Worm (Caenorhabditis elegans) whole organism, L1 larva: ENCODE results near the gene ZK1058.9.

Source experiments
- C16A3.4 ChIP-seq: fragments of 150-350 bp; optimal IDR thresholded peaks from 2 replicates; lab custom pipeline; 2014; ENCODE audit warnings: missing biosample characterization, missing genetic modification characterization
- F16B12.6 ChIP-seq: fragments of 150-350 bp; optimal IDR thresholded peaks from 2 replicates; lab custom pipeline; 2014; ENCODE audit warnings: missing biosample characterization, missing genetic modification characterization
- ceh-63 ChIP-seq: fragments of 200-800 bp; sonication (Bioruptor generic); optimal IDR thresholded peaks from 2 replicates; lab custom pipeline; 2018; ENCODE audit warnings: mild to moderate bottlenecking, missing genetic modification characterization, missing compliant biosample characterization
- ceh-8 ChIP-seq: fragments of 200-800 bp; sonication (Bioruptor generic); optimal IDR thresholded peaks from 2 replicates; lab custom pipeline; 2018; ENCODE audit warnings: mild to moderate bottlenecking, missing genetic modification characterization, moderate library complexity, missing compliant biosample characterization
- ceh-82 ChIP-seq, 3 experiments: fragments of 150-350 bp in 1 of 3; sonication (generic microtip) in 2 of 3; optimal IDR thresholded peaks; 2 replicates each; lab custom pipeline; 2014 to 2017; ENCODE audit warnings: missing biosample characterization in 3 of 3, missing genetic modification characterization in 3 of 3
- ceh-88 ChIP-seq: fragments of 200-800 bp; sonication (Bioruptor generic); IDR thresholded peaks from 2 replicates; pipeline ENCODE4 v1.3.6; 2022; ENCODE audit warnings: missing genetic modification characterization, missing compliant biosample characterization
- dpl-1 ChIP-seq, 3 experiments: fragments of 150-350 bp in 2 of 3; sonication (generic microtip) in 1 of 3; optimal IDR thresholded peaks; 2 replicates each; lab custom pipeline; 2014 to 2017; ENCODE audit warnings: missing biosample characterization in 3 of 3, missing genetic modification characterization in 3 of 3, missing genetic modification reagents in 3 of 3
- dsc-1 ChIP-seq: sonication (generic microtip); optimal IDR thresholded peaks from 2 replicates; lab custom pipeline; 2016; ENCODE audit warnings: mild to moderate bottlenecking, missing genetic modification characterization, missing compliant biosample characterization
- efl-1 ChIP-seq, 4 experiments: fragments of 150-350 bp; optimal IDR thresholded peaks in 3 of 4; peaks in 1 of 4; 1 replicate in 1 of 4; 2 replicates in 3 of 4; lab custom pipeline; 2014; ENCODE audit warnings: missing biosample characterization in 2 of 4, missing genetic modification characterization in 2 of 4, missing genetic modification reagents in 2 of 4
- egl-13 ChIP-seq: sonication (generic microtip); optimal IDR thresholded peaks from 2 replicates; lab custom pipeline; 2016; ENCODE audit warnings: missing genotype, missing genetic modification reagents, missing genetic modification characterization, missing compliant biosample characterization
- egl-27 ChIP-seq, 2 experiments: fragments of 150-350 bp in 1 of 2; sonication (generic microtip); optimal IDR thresholded peaks; 3 replicates each; lab custom pipeline; 2017 to 2018; ENCODE audit warnings: missing biosample characterization in 2 of 2, missing genetic modification characterization in 2 of 2, missing genetic modification reagents in 2 of 2
- elt-2 ChIP-seq: sonication (generic microtip); optimal IDR thresholded peaks from 2 replicates; lab custom pipeline; 2016; ENCODE audit warnings: missing genetic modification characterization, mild to moderate bottlenecking, inconsistent platforms, missing compliant biosample characterization, missing genetic modification reagents
- fkh-10 ChIP-seq: sonication (generic microtip); optimal IDR thresholded peaks from 2 replicates; lab custom pipeline; 2017; ENCODE audit warnings: missing biosample characterization, missing genetic modification reagents, missing genetic modification characterization
- hlh-17 ChIP-seq: fragments of 200-800 bp; sonication (Bioruptor generic); optimal IDR thresholded peaks from 2 replicates; lab custom pipeline; 2018; ENCODE audit warnings: missing genetic modification characterization, mild to moderate bottlenecking, missing compliant biosample characterization, moderate library complexity, borderline replicate concordance
- isw-1 ChIP-seq: fragments of 200-800 bp; sonication (Bioruptor generic); IDR thresholded peaks from 2 replicates; pipeline ENCODE4 v1.3.6; 2022; ENCODE audit warnings: missing genetic modification characterization, missing compliant biosample characterization
- lin-14 ChIP-seq: fragments of 200-800 bp; sonication (Bioruptor generic); optimal IDR thresholded peaks from 2 replicates; lab custom pipeline; 2018; ENCODE audit warnings: mild to moderate bottlenecking, missing genetic modification characterization, moderate library complexity, missing compliant biosample characterization
- lin-35 ChIP-seq, 2 experiments: fragments of 150-350 bp; optimal IDR thresholded peaks; 2 replicates each; lab custom pipeline; 2014; ENCODE audit warnings: missing biosample characterization in 2 of 2, missing genetic modification characterization in 2 of 2, missing genetic modification reagents in 2 of 2
- lsy-2 ChIP-seq, 2 experiments: fragments of 150-350 bp; optimal IDR thresholded peaks; 2 replicates each; lab custom pipeline; 2014; ENCODE audit warnings: missing biosample characterization in 2 of 2, missing genetic modification characterization in 2 of 2
- mab-9 ChIP-seq: fragments of 200-800 bp; sonication (Bioruptor generic); IDR thresholded peaks from 2 replicates; pipeline ENCODE4 v1.3.6; 2022; ENCODE audit warnings: missing genetic modification reagents, missing genetic modification characterization, missing compliant biosample characterization
- mep-1 ChIP-seq: fragments of 150-350 bp; optimal IDR thresholded peaks from 2 replicates; lab custom pipeline; 2014; ENCODE audit warnings: missing biosample characterization, missing genetic modification characterization
- nhr-11 ChIP-seq: fragments of 150-350 bp; optimal IDR thresholded peaks from 2 replicates; lab custom pipeline; 2014; ENCODE audit warnings: missing biosample characterization, missing genetic modification characterization
- nhr-19 ChIP-seq: fragments of 200-800 bp; sonication (Bioruptor generic); conservative IDR thresholded peaks from 2 replicates; pipeline ENCODE4 v1.3.6; 2022; ENCODE audit warnings: missing genetic modification characterization, missing compliant biosample characterization
- nhr-47 ChIP-seq: sonication (generic microtip); optimal IDR thresholded peaks from 2 replicates; lab custom pipeline; 2016; ENCODE audit warnings: mild to moderate bottlenecking, missing genetic modification characterization, moderate library complexity, missing compliant biosample characterization
- nhr-71 ChIP-seq: sonication (generic microtip); optimal IDR thresholded peaks from 2 replicates; lab custom pipeline; 2016; ENCODE audit warnings: mild to moderate bottlenecking, missing genetic modification characterization, moderate library complexity, missing compliant biosample characterization
- rnt-1 ChIP-seq: sonication (generic microtip); optimal IDR thresholded peaks from 2 replicates; lab custom pipeline; 2016; ENCODE audit warnings: mild to moderate bottlenecking, missing genetic modification characterization, moderate library complexity, missing compliant biosample characterization
- skn-1 ChIP-seq: fragments of 150-350 bp; optimal IDR thresholded peaks from 2 replicates; lab custom pipeline; 2014; ENCODE audit warnings: missing biosample characterization, missing genetic modification characterization
- snu-23 ChIP-seq: sonication (generic microtip); optimal IDR thresholded peaks from 2 replicates; lab custom pipeline; 2016; ENCODE audit warnings: missing genetic modification characterization, missing compliant biosample characterization
- sox-4 ChIP-seq: sonication (generic microtip); optimal IDR thresholded peaks from 2 replicates; lab custom pipeline; 2016; ENCODE audit warnings: missing genetic modification characterization, missing compliant biosample characterization
- swsn-7 ChIP-seq: sonication (generic microtip); optimal IDR thresholded peaks from 2 replicates; lab custom pipeline; 2016; ENCODE audit warnings: missing genetic modification characterization, missing compliant biosample characterization
- unc-62 ChIP-seq: fragments of 150-350 bp; optimal IDR thresholded peaks from 2 replicates; lab custom pipeline; 2014; ENCODE audit warnings: missing biosample characterization, missing genetic modification reagents, missing genetic modification characterization
- unc-86 ChIP-seq: sonication (generic microtip); optimal IDR thresholded peaks from 2 replicates; lab custom pipeline; 2016; ENCODE audit warnings: missing genetic modification characterization, missing compliant biosample characterization
- unc-98 ChIP-seq: fragments of 200-800 bp; sonication (Bioruptor generic); IDR thresholded peaks from 2 replicates; pipeline ENCODE4 v1.3.6; 2022; ENCODE audit warnings: missing genetic modification characterization, missing compliant biosample characterization
- xbp-1 ChIP-seq: sonication (generic microtip); optimal IDR thresholded peaks from 2 replicates; lab custom pipeline; 2016; ENCODE audit warnings: missing genetic modification characterization, missing compliant biosample characterization

The ZK1058.9 gene

DNA sequence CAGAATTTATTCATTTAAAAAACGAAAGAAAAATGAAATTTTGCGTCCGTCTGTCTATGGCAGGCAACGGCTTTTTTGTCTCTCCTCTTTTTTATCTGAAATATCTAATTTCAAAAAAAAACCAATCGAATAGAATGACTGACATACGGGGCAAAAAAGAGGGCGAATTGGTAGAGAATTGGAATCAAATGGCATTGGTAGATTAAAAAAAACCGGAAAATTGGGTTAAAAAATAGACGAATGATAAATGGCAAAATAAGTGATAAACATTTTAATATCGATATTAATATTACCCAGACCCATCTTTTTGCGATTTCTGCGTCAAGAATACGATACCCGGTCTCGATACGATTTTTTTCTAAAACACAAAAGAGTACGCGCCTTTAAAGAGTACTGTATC is 24.5 kb downstream of the ZK1058.9 start, which contains the start of gene tir-1:
Gene tir-1 (minus strand): TSS at position 101 of the 400 bp plus-strand sequence.
- no peak for TF ChIP-seq isw-1 (GFP tag; lab: Robert Waterston, UW)

DNA sequence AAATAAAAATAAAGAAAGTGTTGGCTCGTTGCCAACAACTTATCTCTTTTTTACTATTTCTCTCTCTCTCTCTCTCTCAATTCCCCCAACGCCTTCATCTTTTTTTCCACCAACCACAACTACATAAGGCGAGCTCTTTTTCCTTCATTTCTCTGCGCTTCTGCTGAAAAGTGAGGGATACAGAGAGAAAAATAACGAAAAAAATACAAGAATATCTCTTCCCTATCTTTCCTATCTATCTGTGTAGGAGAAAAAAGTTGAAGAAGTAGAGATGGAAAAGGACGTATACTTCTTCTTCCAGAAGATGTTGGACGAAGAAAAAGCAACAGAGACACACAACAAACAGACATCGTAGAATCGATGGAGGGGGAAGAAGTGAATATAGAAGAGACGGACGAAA is 27.2 kb downstream of the ZK1058.9 start:
- TF ChIP-seq ceh-63 (GFP tag; lab: Kevin White, UChicago): no peak
- TF ChIP-seq ceh-82 (tag; optimal IDR thresholded peaks at IDR 0.05; lab: Kevin White, UChicago): peak in 1 of 3 experiments; percentile 36
- peak; percentile 35 for TF ChIP-seq nhr-47 (tag; lab: Kevin White, UChicago)
- TF ChIP-seq dpl-1 (GFP tag; optimal IDR thresholded peaks at IDR 0.05; lab: Kevin White, UChicago): peak in 1 of 3 experiments; percentile 19
- TF ChIP-seq lin-35 (GFP tag; optimal IDR thresholded peaks at IDR 0.05; lab: Kevin White, UChicago): peak in 1 of 2 experiments; percentile 9
- TF ChIP-seq egl-27 (tag; optimal IDR thresholded peaks at IDR 0.05; lab: Kevin White, UChicago): no peak
- peak in 1 of 2 experiments; percentile 28 for TF ChIP-seq efl-1 (optimal IDR thresholded peaks at IDR 0.05; lab: Kevin White, UChicago)
- no peak for TF ChIP-seq efl-1 (GFP tag; optimal IDR thresholded peaks at IDR 0.05 in 1 of 2; lab: Kevin White, UChicago)
- TF ChIP-seq nhr-71 (tag; lab: Kevin White, UChicago): peak; percentile 49
- TF ChIP-seq isw-1 (GFP tag; lab: Robert Waterston, UW): peak; percentile 7; the same call in 1 of the 2 replicates
- TF ChIP-seq nhr-19 (GFP tag; lab: Robert Waterston, UW): no peak
- TF ChIP-seq snu-23 (GFP tag; lab: Kevin White, UChicago): peak; percentile 25
- TF ChIP-seq unc-86 (tag; lab: Kevin White, UChicago): no peak
- TF ChIP-seq unc-62 (GFP tag; lab: Kevin White, UChicago): no peak
- TF ChIP-seq swsn-7 (tag; lab: Kevin White, UChicago): no peak
- peak; percentile 59 for TF ChIP-seq mep-1 (tag; lab: Kevin White, UChicago)
- no peak for TF ChIP-seq rnt-1 (tag; lab: Kevin White, UChicago)
- TF ChIP-seq fkh-10 (GFP tag; lab: Kevin White, UChicago): peak; percentile 7
- peak; percentile 88 for TF ChIP-seq lin-14 (GFP tag; lab: Kevin White, UChicago)
- TF ChIP-seq ceh-8: no peak
- TF ChIP-seq dsc-1: no peak
- TF ChIP-seq F16B12.6 (tag; lab: Kevin White, UChicago): no peak
- peak; percentile 3 for TF ChIP-seq egl-13 (tag; lab: Kevin White, UChicago)
- TF ChIP-seq lsy-2 (tag; optimal IDR thresholded peaks at IDR 0.05; lab: Kevin White, UChicago): peak; percentile 29 to 59

DNA sequence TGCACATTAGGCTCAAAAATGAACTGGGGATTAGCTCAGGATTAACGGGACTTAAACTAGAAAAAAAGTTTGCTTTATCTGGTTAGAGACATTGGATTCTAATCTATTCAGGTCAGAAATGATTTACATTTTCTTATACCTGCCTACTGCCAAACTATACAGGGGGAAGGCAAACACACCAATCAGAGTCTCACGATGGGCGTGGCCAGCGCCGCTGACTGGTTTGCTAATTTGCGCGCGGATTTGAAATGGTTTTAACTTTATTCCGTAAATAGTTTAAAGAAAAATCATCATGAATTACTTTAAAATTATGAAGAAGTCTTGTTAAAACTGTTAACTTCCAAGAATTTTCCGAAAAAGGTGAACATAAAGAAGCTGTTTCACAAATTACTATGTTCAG is 27.7 kb downstream of the ZK1058.9 start:
- TF ChIP-seq nhr-11 (no peak), efl-1 (optimal IDR thresholded peaks at IDR 0.05; lab: Kevin White, UChicago) (no peak), efl-1 (GFP tag; optimal IDR thresholded peaks at IDR 0.05 in 1 of 2; lab: Kevin White, UChicago) (peak in 1 of 2 experiments; percentile 30), ceh-88 (no peak)

DNA sequence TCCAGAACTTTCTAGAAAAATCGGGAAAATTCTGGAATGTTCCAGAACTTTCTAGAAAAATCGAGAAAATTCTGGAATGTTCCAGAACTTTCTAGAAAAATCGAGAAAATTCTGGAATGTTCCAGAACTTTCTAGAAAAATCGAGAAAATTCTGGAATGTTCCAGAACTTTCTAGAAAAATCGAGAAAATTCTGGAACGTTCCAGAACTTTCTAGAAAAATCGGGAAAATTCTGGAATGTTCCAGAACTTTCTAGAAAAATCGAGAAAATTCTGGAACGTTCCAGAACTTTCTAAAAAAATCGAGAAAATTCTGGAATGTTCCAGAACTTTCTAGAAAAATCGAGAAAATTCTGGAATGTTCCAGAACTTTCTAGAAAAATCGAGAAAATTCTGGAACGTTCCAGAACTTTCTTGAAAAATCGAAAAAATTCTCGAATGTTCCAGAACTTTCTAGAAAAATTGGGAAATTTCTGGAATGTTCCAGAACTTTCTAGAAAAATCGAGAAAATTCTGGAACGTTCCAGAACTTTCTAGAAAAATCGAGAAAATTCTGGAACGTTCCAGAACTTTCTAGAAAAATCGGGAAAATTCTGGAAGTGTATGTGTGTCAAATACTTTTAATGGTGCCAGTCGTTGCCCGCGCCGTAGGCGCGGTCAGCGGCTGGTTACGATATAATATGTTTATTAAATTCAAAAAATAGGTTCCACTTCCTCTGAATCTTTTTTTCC is 28.7 kb downstream of the ZK1058.9 start:
- TF ChIP-seq unc-98 (GFP tag; lab: Robert Waterston, UW): 0 out of 2 replicates have a peak, but pooled peaks have one; percentile 4
- 0 out of 2 replicates have a peak, but pooled peaks have one; percentile 9 for TF ChIP-seq mab-9 (GFP tag; lab: Robert Waterston, UW)

DNA sequence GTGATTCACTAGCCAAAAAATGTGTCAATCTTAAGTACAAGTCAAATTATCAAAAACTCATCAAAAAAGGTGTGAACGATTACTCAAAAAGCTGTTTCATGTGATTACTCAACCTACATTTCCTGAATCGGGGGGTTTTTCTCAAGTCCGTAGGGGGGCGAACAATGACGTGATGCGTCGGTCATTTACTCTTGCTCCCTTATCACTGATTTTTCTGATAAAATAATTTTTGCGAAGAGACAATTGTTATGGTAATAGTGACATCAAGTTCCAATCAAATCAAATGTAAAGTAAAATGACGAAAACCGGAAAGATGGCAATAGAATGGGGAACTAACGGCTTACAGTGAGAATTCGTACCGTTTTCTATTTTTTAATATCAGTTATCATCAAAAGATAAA is 32.0 kb downstream of the ZK1058.9 start:
- no peak for TF ChIP-seq sox-4 (tag; lab: Kevin White, UChicago)
- TF ChIP-seq skn-1 (tag; lab: Kevin White, UChicago): no peak
- no peak for TF ChIP-seq elt-2 (tag; lab: Kevin White, UChicago)
- no peak for TF ChIP-seq xbp-1
- no peak for TF ChIP-seq C16A3.4
- TF ChIP-seq hlh-17: no peak
